Worm (Caenorhabditis elegans) whole organism, midembryonic: ENCODE data around the gene Y37D8A.2.

Experiments used
- T22C8.4 ChIP-seq: fragments of 200-800 bp; sonication (Bioruptor generic); IDR thresholded peaks from 2 replicates; pipeline ENCODE4 v1.3.6; 2022; ENCODE audit warnings: missing genetic modification characterization, missing compliant biosample characterization
- cog-1 ChIP-seq: sonication (generic microtip); optimal IDR thresholded peaks from 2 replicates; lab custom pipeline; 2016; ENCODE audit warnings: missing genetic modification characterization, missing compliant biosample characterization
- flt-1 ChIP-seq: fragments of 200-800 bp; sonication (Bioruptor generic); IDR thresholded peaks from 2 replicates; pipeline ENCODE4 v1.3.6; 2022; ENCODE audit warnings: missing genetic modification characterization, missing compliant biosample characterization
- klf-2 ChIP-seq: fragments of 200-800 bp; sonication (Bioruptor generic); conservative IDR thresholded peaks from 2 replicates; pipeline ENCODE4 v1.3.6; 2022; ENCODE audit warnings: missing genetic modification reagents, missing genetic modification characterization, missing compliant biosample characterization
- med-1 ChIP-seq: sonication (generic microtip); optimal IDR thresholded peaks from 2 replicates; lab custom pipeline; 2017; ENCODE audit warnings: missing genetic modification characterization, mild to moderate bottlenecking, missing compliant biosample characterization, antibody characterized with exemption, missing genetic modification reagents; ENCODE audit not compliant: insufficient read depth
- ref-1 ChIP-seq: fragments of 200-800 bp; sonication (Bioruptor generic); conservative IDR thresholded peaks from 2 replicates; pipeline ENCODE4 v1.3.6; 2022; ENCODE audit warnings: missing genetic modification reagents, missing genetic modification characterization, missing compliant biosample characterization
- tab-1 ChIP-seq: fragments of 200-800 bp; sonication (Bioruptor generic); IDR thresholded peaks from 2 replicates; pipeline ENCODE4 v1.3.6; 2022; ENCODE audit warnings: missing genetic modification characterization, missing compliant biosample characterization
- ztf-23 ChIP-seq: fragments of 200-800 bp; sonication (Bioruptor generic); IDR thresholded peaks from 2 replicates; pipeline ENCODE4 v1.3.6; 2022; ENCODE audit warnings: missing genetic modification reagents, missing genetic modification characterization, missing compliant biosample characterization
- ztf-29 ChIP-seq: fragments of 200-800 bp; sonication (Bioruptor generic); IDR thresholded peaks from 2 replicates; pipeline ENCODE4 v1.3.6; 2022; ENCODE audit warnings: missing genetic modification reagents, missing genetic modification characterization, missing compliant biosample characterization

Gene Y37D8A.2

ce11 chrIII:12851034-12851433 is 31.0 kb downstream of the Y37D8A.2 start:
- TF ChIP-seq ztf-29 (GFP tag; lab: Robert Waterston, UW) (no peak), T22C8.4 (GFP tag; lab: Robert Waterston, UW) (no peak), med-1 (GFP tag; lab: Kevin White, UChicago) (no peak), ref-1 (GFP tag; lab: Robert Waterston, UW) (no peak), cog-1 (tag; lab: Kevin White, UChicago) (no peak)

ce11 chrIII:12855394-12855793 is 35.4 kb downstream of the Y37D8A.2 start, which contains the start of gene Y37D8A.5:
Gene Y37D8A.5, minus strand, starts transcription at chrIII:12855494.
- no peak for TF ChIP-seq T22C8.4 (GFP tag; lab: Robert Waterston, UW)
- no peak for TF ChIP-seq cog-1 (tag; lab: Kevin White, UChicago)
- TF ChIP-seq tab-1 (GFP tag; lab: Robert Waterston, UW), result no peak
- TF ChIP-seq klf-2 (GFP tag; lab: Robert Waterston, UW), result no peak
- no peak for TF ChIP-seq ztf-23 (GFP tag; lab: Robert Waterston, UW)
- no peak for TF ChIP-seq flt-1 (GFP tag; lab: Robert Waterston, UW)
- TF ChIP-seq ztf-29 (GFP tag; lab: Robert Waterston, UW), result no peak
- no peak for TF ChIP-seq ref-1 (GFP tag; lab: Robert Waterston, UW)
- no peak for TF ChIP-seq med-1 (GFP tag; lab: Kevin White, UChicago)

- TF ChIP-seq T22C8.4 (GFP tag; lab: Robert Waterston, UW), result no peak
- TF ChIP-seq ref-1 (GFP tag; lab: Robert Waterston, UW), result no peak
- no peak for TF ChIP-seq tab-1 (GFP tag; lab: Robert Waterston, UW)
- no peak for TF ChIP-seq ztf-29 (GFP tag; lab: Robert Waterston, UW)
- TF ChIP-seq klf-2 (GFP tag; lab: Robert Waterston, UW), result no peak
- no peak for TF ChIP-seq cog-1 (tag; lab: Kevin White, UChicago)
- TF ChIP-seq flt-1 (GFP tag; lab: Robert Waterston, UW), result no peak
- no peak for TF ChIP-seq med-1 (GFP tag; lab: Kevin White, UChicago)
- no peak for TF ChIP-seq ztf-23 (GFP tag; lab: Robert Waterston, UW)
Observed at ce11 chrIII:12856628-12857027, 36.6 kb downstream of the Y37D8A.2 start, which contains the start of gene Y37D8A.26. Gene Y37D8A.26, minus strand, starts transcription at chrIII:12856728.

DNA sequence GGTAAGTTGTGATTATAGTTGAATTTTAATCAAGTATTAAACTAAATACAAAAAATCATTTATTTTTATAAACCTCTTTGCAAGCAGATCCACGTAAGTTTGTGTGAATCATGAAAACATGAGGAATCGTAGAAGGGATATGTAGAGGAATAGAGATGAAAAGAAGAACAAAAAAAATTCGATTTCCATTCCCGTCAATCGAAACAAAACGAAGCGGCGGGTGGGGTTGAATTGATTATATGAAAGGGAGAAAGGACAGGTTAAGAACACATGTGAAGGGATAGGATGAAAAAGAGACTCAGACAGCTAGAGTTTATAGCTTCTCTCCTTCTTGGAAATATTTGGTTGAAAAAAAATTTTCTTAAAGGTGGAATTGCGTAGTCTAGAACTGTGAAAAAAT is 40.1 kb downstream of the Y37D8A.2 start:
- TF ChIP-seq flt-1 (GFP tag; lab: Robert Waterston, UW), result no peak
- TF ChIP-seq cog-1 (tag; lab: Kevin White, UChicago), result no peak
- TF ChIP-seq ztf-23 (GFP tag; lab: Robert Waterston, UW), result no peak
- no peak for TF ChIP-seq T22C8.4 (GFP tag; lab: Robert Waterston, UW)
- TF ChIP-seq klf-2 (GFP tag; lab: Robert Waterston, UW), result no peak
- TF ChIP-seq med-1 (GFP tag; lab: Kevin White, UChicago), result no peak
- TF ChIP-seq ref-1 (GFP tag; lab: Robert Waterston, UW), result no peak
- no peak for TF ChIP-seq tab-1 (GFP tag; lab: Robert Waterston, UW)
- TF ChIP-seq ztf-29 (GFP tag; lab: Robert Waterston, UW), result no peak

ce11 chrIII:12864648-12865047 is 44.7 kb downstream of the Y37D8A.2 start, which contains the start of gene Y37D8A.8:
Gene Y37D8A.8, plus strand, starts transcription at chrIII:12864948.
- TF ChIP-seq ztf-23 (GFP tag; lab: Robert Waterston, UW), result no peak
- no peak for TF ChIP-seq cog-1 (tag; lab: Kevin White, UChicago)
- TF ChIP-seq flt-1 (GFP tag; lab: Robert Waterston, UW), result no peak
- no peak for TF ChIP-seq ztf-29 (GFP tag; lab: Robert Waterston, UW)
- TF ChIP-seq T22C8.4 (GFP tag; lab: Robert Waterston, UW), result no peak
- TF ChIP-seq med-1 (GFP tag; lab: Kevin White, UChicago), result no peak

DNA sequence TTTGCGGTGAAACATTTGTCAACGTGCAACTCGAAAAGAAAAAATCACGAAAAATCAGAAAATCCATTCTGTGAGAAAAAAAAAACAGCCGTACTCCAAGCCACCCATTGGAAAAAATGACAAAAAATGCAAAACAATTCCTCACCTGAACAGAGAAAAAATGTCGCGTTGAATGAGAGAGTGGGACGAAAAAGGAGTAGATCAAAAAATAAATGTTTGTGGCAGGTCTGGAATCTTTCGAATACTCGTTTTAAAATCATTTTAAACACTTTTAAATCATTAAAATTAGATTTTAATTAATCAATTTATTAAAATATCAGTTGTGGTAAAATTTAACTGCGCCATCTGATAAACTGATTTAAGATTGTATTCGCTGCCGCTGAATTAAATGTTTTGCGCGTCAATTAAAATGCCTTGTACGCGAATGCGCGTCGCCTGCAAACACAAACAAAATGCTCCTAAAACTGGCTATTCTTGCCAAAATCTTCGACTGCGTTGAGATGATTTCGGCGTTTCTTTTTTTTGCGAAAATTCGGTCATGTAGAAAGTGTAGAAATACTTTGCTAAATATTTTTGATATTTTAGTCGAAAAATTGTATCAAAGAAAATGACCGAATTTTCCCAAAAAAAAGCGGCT is 50.2 kb downstream of the Y37D8A.2 start, which contains the start of gene Y37D8A.6:
Gene Y37D8A.6, minus strand, starts transcription at position 238 of the 637 bp plus-strand sequence.
- TF ChIP-seq klf-2 (GFP tag; lab: Robert Waterston, UW) (no peak), ztf-23 (GFP tag; lab: Robert Waterston, UW) (no peak), ref-1 (GFP tag; lab: Robert Waterston, UW) (no peak), ztf-29 (GFP tag; lab: Robert Waterston, UW) (no peak), cog-1 (tag; lab: Kevin White, UChicago) (no peak), tab-1 (GFP tag; lab: Robert Waterston, UW) (no peak)

ce11 chrIII:12874606-12875066 is 54.6 kb downstream of the Y37D8A.2 start, which contains the start of the genes mrg-1 and spcs-2:
Gene mrg-1, minus strand, starts transcription at chrIII:12874656.
Gene spcs-2, plus strand, starts transcription at chrIII:12875031.
- TF ChIP-seq ztf-23 (GFP tag; lab: Robert Waterston, UW) (peak; percentile 86), ztf-29 (GFP tag; lab: Robert Waterston, UW) (0 out of 2 replicates have a peak, but pooled peaks have one; percentile 67), med-1 (GFP tag; lab: Kevin White, UChicago) (peak; percentile 74), T22C8.4 (GFP tag; lab: Robert Waterston, UW) (no peak), ref-1 (GFP tag; lab: Robert Waterston, UW) (no peak), tab-1 (GFP tag; lab: Robert Waterston, UW) (peak; percentile 76), cog-1 (tag; lab: Kevin White, UChicago) (peak; percentile 72), flt-1 (GFP tag; lab: Robert Waterston, UW) (peak; percentile 85), klf-2 (GFP tag; lab: Robert Waterston, UW) (peak; percentile 58; the same call in 1 of the 2 replicates)
